Worm (Caenorhabditis elegans) whole organism, L1 larva: ENCODE measurements around the gene K02D10.8.

Experiments used
- C04F5.9 ChIP-seq: sonication (generic microtip); optimal IDR thresholded peaks from 2 replicates; lab custom pipeline; 2016; ENCODE audit warnings: missing genetic modification characterization, missing compliant biosample characterization
- C34B4.2 ChIP-seq: sonication (generic microtip); optimal IDR thresholded peaks from 2 replicates; lab custom pipeline; 2017; ENCODE audit warnings: mild to moderate bottlenecking, missing genetic modification characterization, missing compliant biosample characterization
- aha-1 ChIP-seq: fragments of 150-350 bp; optimal IDR thresholded peaks from 2 replicates; lab custom pipeline; 2014; ENCODE audit warnings: missing biosample characterization, missing genetic modification characterization
- alr-1 ChIP-seq: fragments of 200-800 bp; sonication (Bioruptor generic); optimal IDR thresholded peaks from 2 replicates; lab custom pipeline; 2018; ENCODE audit warnings: borderline replicate concordance, mild to moderate bottlenecking, missing genetic modification characterization, missing compliant biosample characterization
- ceh-63 ChIP-seq: fragments of 200-800 bp; sonication (Bioruptor generic); optimal IDR thresholded peaks from 2 replicates; lab custom pipeline; 2018; ENCODE audit warnings: mild to moderate bottlenecking, missing genetic modification characterization, missing compliant biosample characterization
- ceh-8 ChIP-seq: fragments of 200-800 bp; sonication (Bioruptor generic); optimal IDR thresholded peaks from 2 replicates; lab custom pipeline; 2018; ENCODE audit warnings: mild to moderate bottlenecking, missing genetic modification characterization, moderate library complexity, missing compliant biosample characterization
- ceh-82 ChIP-seq, 3 experiments: fragments of 150-350 bp in 1 of 3; sonication (generic microtip) in 2 of 3; optimal IDR thresholded peaks; 2 replicates each; lab custom pipeline; 2014 to 2017; ENCODE audit warnings: missing biosample characterization in 3 of 3, missing genetic modification characterization in 3 of 3
- ceh-88 ChIP-seq: fragments of 200-800 bp; sonication (Bioruptor generic); IDR thresholded peaks from 2 replicates; pipeline ENCODE4 v1.3.6; 2022; ENCODE audit warnings: missing genetic modification characterization, missing compliant biosample characterization
- ces-1 ChIP-seq: fragments of 150-350 bp; optimal IDR thresholded peaks from 2 replicates; lab custom pipeline; 2014; ENCODE audit warnings: missing biosample characterization, missing genetic modification reagents, missing genetic modification characterization
- dsc-1 ChIP-seq: sonication (generic microtip); optimal IDR thresholded peaks from 2 replicates; lab custom pipeline; 2016; ENCODE audit warnings: mild to moderate bottlenecking, missing genetic modification characterization, missing compliant biosample characterization
- efl-1 ChIP-seq, 4 experiments: fragments of 150-350 bp; optimal IDR thresholded peaks in 3 of 4; peaks in 1 of 4; 1 replicate in 1 of 4; 2 replicates in 3 of 4; lab custom pipeline; 2014; ENCODE audit warnings: missing biosample characterization in 2 of 4, missing genetic modification characterization in 2 of 4, missing genetic modification reagents in 2 of 4
- elt-3 ChIP-seq, 6 experiments: fragments of 150-350 bp in 1 of 6; sonication (generic microtip); optimal IDR thresholded peaks; 2 replicates each; lab custom pipeline; 2017 to 2018; ENCODE audit warnings: missing biosample characterization in 6 of 6, missing genetic modification characterization in 6 of 6, inconsistent platforms in 1 of 6
- ets-5 ChIP-seq: fragments of 200-800 bp; sonication (Bioruptor generic); IDR thresholded peaks from 2 replicates; pipeline ENCODE4 v1.3.6; 2022; ENCODE audit warnings: missing genetic modification characterization, missing compliant biosample characterization
- fkh-10 ChIP-seq: sonication (generic microtip); optimal IDR thresholded peaks from 2 replicates; lab custom pipeline; 2017; ENCODE audit warnings: missing biosample characterization, missing genetic modification reagents, missing genetic modification characterization
- fkh-4 ChIP-seq: sonication (generic microtip); optimal IDR thresholded peaks from 2 replicates; lab custom pipeline; 2016; ENCODE audit warnings: missing compliant biosample characterization, missing genetic modification characterization, borderline replicate concordance
- grh-1 ChIP-seq: fragments of 200-800 bp; sonication (Bioruptor generic); IDR thresholded peaks from 2 replicates; pipeline ENCODE4 v1.3.6; 2022; ENCODE audit warnings: missing genetic modification reagents, missing genetic modification characterization, missing compliant biosample characterization
- hpl-2 ChIP-seq: fragments of 150-350 bp; optimal IDR thresholded peaks from 2 replicates; lab custom pipeline; 2014; ENCODE audit warnings: missing biosample characterization, missing genetic modification reagents, missing genetic modification characterization
- irx-1 ChIP-seq: sonication (generic microtip); optimal IDR thresholded peaks from 2 replicates; lab custom pipeline; 2016; ENCODE audit warnings: missing genetic modification characterization, missing compliant biosample characterization
- isw-1 ChIP-seq: fragments of 200-800 bp; sonication (Bioruptor generic); IDR thresholded peaks from 2 replicates; pipeline ENCODE4 v1.3.6; 2022; ENCODE audit warnings: missing genetic modification characterization, missing compliant biosample characterization
- jun-1 ChIP-seq: fragments of 150-350 bp; optimal IDR thresholded peaks from 2 replicates; lab custom pipeline; 2014; ENCODE audit warnings: missing biosample characterization, missing genetic modification reagents, missing genetic modification characterization
- lin-14 ChIP-seq: fragments of 200-800 bp; sonication (Bioruptor generic); optimal IDR thresholded peaks from 2 replicates; lab custom pipeline; 2018; ENCODE audit warnings: mild to moderate bottlenecking, missing genetic modification characterization, moderate library complexity, missing compliant biosample characterization
- lin-39 ChIP-seq: fragments of 150-350 bp; optimal IDR thresholded peaks from 2 replicates; lab custom pipeline; 2014; ENCODE audit warnings: missing biosample characterization, missing genetic modification reagents, missing genetic modification characterization
- mab-9 ChIP-seq: fragments of 200-800 bp; sonication (Bioruptor generic); IDR thresholded peaks from 2 replicates; pipeline ENCODE4 v1.3.6; 2022; ENCODE audit warnings: missing genetic modification reagents, missing genetic modification characterization, missing compliant biosample characterization
- mdl-1 ChIP-seq, 2 experiments: fragments of 150-350 bp; optimal IDR thresholded peaks; 2 replicates each; lab custom pipeline; 2014 to 2017; ENCODE audit warnings: missing biosample characterization in 2 of 2, missing genetic modification characterization in 2 of 2, inconsistent platforms in 1 of 2
- mef-2 ChIP-seq: fragments of 150-350 bp; optimal IDR thresholded peaks from 2 replicates; lab custom pipeline; 2014; ENCODE audit warnings: missing biosample characterization, missing genetic modification characterization
- mep-1 ChIP-seq: fragments of 150-350 bp; optimal IDR thresholded peaks from 2 replicates; lab custom pipeline; 2014; ENCODE audit warnings: missing biosample characterization, missing genetic modification characterization
- nhr-11 ChIP-seq: fragments of 150-350 bp; optimal IDR thresholded peaks from 2 replicates; lab custom pipeline; 2014; ENCODE audit warnings: missing biosample characterization, missing genetic modification characterization
- nhr-20 ChIP-seq: sonication (generic microtip); optimal IDR thresholded peaks from 2 replicates; lab custom pipeline; 2016; ENCODE audit warnings: mild to moderate bottlenecking, missing genetic modification characterization, missing compliant biosample characterization
- nhr-28 ChIP-seq: fragments of 150-350 bp; optimal IDR thresholded peaks from 2 replicates; lab custom pipeline; 2014; ENCODE audit warnings: missing biosample characterization, missing genetic modification characterization
- nhr-84 ChIP-seq: sonication (generic microtip); optimal IDR thresholded peaks from 2 replicates; lab custom pipeline; 2017; ENCODE audit warnings: missing biosample characterization, missing genetic modification characterization
- rnt-1 ChIP-seq: sonication (generic microtip); optimal IDR thresholded peaks from 2 replicates; lab custom pipeline; 2016; ENCODE audit warnings: mild to moderate bottlenecking, missing genetic modification characterization, moderate library complexity, missing compliant biosample characterization
- skn-1 ChIP-seq: fragments of 150-350 bp; optimal IDR thresholded peaks from 2 replicates; lab custom pipeline; 2014; ENCODE audit warnings: missing biosample characterization, missing genetic modification characterization
- sox-4 ChIP-seq: sonication (generic microtip); optimal IDR thresholded peaks from 2 replicates; lab custom pipeline; 2016; ENCODE audit warnings: missing genetic modification characterization, missing compliant biosample characterization
- sptf-1 ChIP-seq: fragments of 150-350 bp; optimal IDR thresholded peaks from 2 replicates; lab custom pipeline; 2014; ENCODE audit warnings: missing biosample characterization, missing genetic modification characterization
- unc-130 ChIP-seq: fragments of 150-350 bp; optimal IDR thresholded peaks from 2 replicates; lab custom pipeline; 2017; ENCODE audit warnings: missing biosample characterization, missing genetic modification characterization, inconsistent platforms
- unc-30 ChIP-seq: sonication (generic microtip); optimal IDR thresholded peaks from 2 replicates; lab custom pipeline; 2017; ENCODE audit warnings: missing biosample characterization, missing genetic modification characterization
- unc-98 ChIP-seq: fragments of 200-800 bp; sonication (Bioruptor generic); IDR thresholded peaks from 2 replicates; pipeline ENCODE4 v1.3.6; 2022; ENCODE audit warnings: missing genetic modification characterization, missing compliant biosample characterization
- vab-15 ChIP-seq: sonication (generic microtip); optimal IDR thresholded peaks from 2 replicates; lab custom pipeline; 2017; ENCODE audit warnings: missing genotype, mild to moderate bottlenecking, missing genetic modification characterization, missing compliant biosample characterization
- xbp-1 ChIP-seq: sonication (generic microtip); optimal IDR thresholded peaks from 2 replicates; lab custom pipeline; 2016; ENCODE audit warnings: missing genetic modification characterization, missing compliant biosample characterization
- zag-1 ChIP-seq: fragments of 150-350 bp; optimal IDR thresholded peaks from 2 replicates; lab custom pipeline; 2014; ENCODE audit warnings: missing biosample characterization, missing genetic modification characterization
- zip-4 ChIP-seq: fragments of 200-800 bp; sonication (Bioruptor generic); optimal IDR thresholded peaks from 2 replicates; lab custom pipeline; 2018; ENCODE audit warnings: mild to moderate bottlenecking, missing genetic modification characterization, moderate library complexity, missing compliant biosample characterization
- ztf-4 ChIP-seq: fragments of 150-350 bp; optimal IDR thresholded peaks from 2 replicates; lab custom pipeline; 2014; ENCODE audit warnings: missing biosample characterization, missing genetic modification characterization

The K02D10.8 gene

ce11 chrIII:8785426-8785825 lies 751 bp upstream of the K02D10.8 start (continued):
- TF ChIP-seq elt-3 (tag; optimal IDR thresholded peaks at IDR 0.05; lab: Kevin White, UChicago) (no peak), ets-5 (GFP tag; lab: Robert Waterston, UW) (no peak), hpl-2 (GFP tag; lab: Kevin White, UChicago) (no peak), zag-1 (tag; lab: Kevin White, UChicago) (no peak), unc-130 (tag; lab: Kevin White, UChicago) (peak; percentile 45), vab-15 (tag; lab: Kevin White, UChicago) (no peak), lin-39 (tag; lab: Kevin White, UChicago) (no peak), lin-14 (peak; percentile 91), unc-30 (no peak), isw-1 (GFP tag; lab: Robert Waterston, UW) (no peak), nhr-20 (tag; lab: Kevin White, UChicago) (peak; percentile 69), mep-1 (peak; percentile 59), aha-1 (no peak), fkh-10 (GFP tag; lab: Kevin White, UChicago) (peak; percentile 7), C04F5.9 (no peak), jun-1 (tag; lab: Kevin White, UChicago) (peak; percentile 63), nhr-28 (tag; lab: Kevin White, UChicago) (no peak), ces-1 (GFP tag; lab: Kevin White, UChicago) (no peak), unc-98 (0 out of 2 replicates have a peak, but pooled peaks have one; percentile 36), sox-4 (peak; percentile 33), alr-1 (tag; lab: Kevin White, UChicago) (no peak), nhr-11 (peak; percentile 20), zip-4 (no peak), ceh-63 (GFP tag; lab: Kevin White, UChicago) (no peak), skn-1 (tag; lab: Kevin White, UChicago) (peak; percentile 44), mef-2 (tag; lab: Kevin White, UChicago) (no peak), mdl-1 (tag; optimal IDR thresholded peaks at IDR 0.05; lab: Kevin White, UChicago) (peak in 1 of 2 experiments; percentile 96), ceh-82 (tag; optimal IDR thresholded peaks at IDR 0.05; lab: Kevin White, UChicago) (peak in 2 of 3 experiments; percentile 16 to 54), ceh-8 (no peak), fkh-4 (tag; lab: Kevin White, UChicago) (no peak), nhr-84 (tag; lab: Kevin White, UChicago) (no peak), sptf-1 (tag; lab: Kevin White, UChicago) (no peak)

ce11 chrIII:8788690-8789089 lies 2.5 kb downstream of the K02D10.8 start:
- TF ChIP-seq lin-14, result peak; percentile 45
- no peak for TF ChIP-seq efl-1 (optimal IDR thresholded peaks at IDR 0.05; lab: Kevin White, UChicago)
- peak in 1 of 2 experiments; percentile 67 for TF ChIP-seq efl-1 (GFP tag; optimal IDR thresholded peaks at IDR 0.05 in 1 of 2; lab: Kevin White, UChicago)
- TF ChIP-seq rnt-1 (tag; lab: Kevin White, UChicago), result peak; percentile 21
- TF ChIP-seq sptf-1 (tag; lab: Kevin White, UChicago), result no peak
- peak; percentile 7 for TF ChIP-seq dsc-1 (tag; lab: Kevin White, UChicago)
- TF ChIP-seq, all 84 proteins: peak for 4

ce11 chrIII:8791235-8791634 lies 5.1 kb downstream of the K02D10.8 start, which contains the start of the genes zfp-1 and F54F2.14:
TSS of gene zfp-1 (plus strand) at chrIII:8791535.
TSS of gene F54F2.14 (plus strand) at chrIII:8791546.
- TF ChIP-seq ceh-88 (GFP tag; lab: Robert Waterston, UW) (no peak), ztf-4 (no peak), irx-1 (tag; lab: Kevin White, UChicago) (no peak), mab-9 (GFP tag; lab: Robert Waterston, UW) (no peak), dsc-1 (tag; lab: Kevin White, UChicago) (no peak), grh-1 (no peak), mdl-1 (tag; optimal IDR thresholded peaks at IDR 0.05; lab: Kevin White, UChicago) (no peak), C34B4.2 (tag; lab: Kevin White, UChicago) (no peak), xbp-1 (tag; lab: Kevin White, UChicago) (no peak), ceh-8 (no peak), zag-1 (tag; lab: Kevin White, UChicago) (no peak)
